Fruit fly (Drosophila melanogaster): Measurements from ENCODE around the gene tmod.

The tmod gene

dm6 chr3R:30601440-30602256 lies 69.2 kb downstream of the tmod start, which contains the start of the genes CG2246 and CG31021:
CG2246 (minus strand) TSS chr3R:30601489.
CG31021 (plus strand) TSS chr3R:30602206.
- peak; percentile 37 for TF ChIP-seq CG17801 (GFP tag; optimal IDR thresholded peaks at IDR 0.05; ENCODE audit: partially characterized antibody)

- no peak for TF ChIP-seq CG17801 (GFP tag; optimal IDR thresholded peaks at IDR 0.05; ENCODE audit: partially characterized antibody)
Observed at dm6 chr3R:30603881-30604280, 71.5 kb downstream of the tmod start, which contains the start of gene PH4alphaNE3. PH4alphaNE3 (plus strand) TSS chr3R:30604181.

dm6 chr3R:30605889-30606288 lies 73.5 kb downstream of the tmod start, which contains the start of gene CG31016:
CG31016 (plus strand) TSS chr3R:30606189.
- no peak for TF ChIP-seq CG17801 (GFP tag; optimal IDR thresholded peaks at IDR 0.05; ENCODE audit: partially characterized antibody)

dm6 chr3R:30616098-30616857 lies 83.9 kb downstream of the tmod start:
- no peak for TF ChIP-seq CG17801 (GFP tag; optimal IDR thresholded peaks at IDR 0.05; ENCODE audit: partially characterized antibody)

- no peak for TF ChIP-seq CG17801 (GFP tag; optimal IDR thresholded peaks at IDR 0.05; ENCODE audit: partially characterized antibody)
Observed at dm6 chr3R:30617457-30617856, 85.0 kb downstream of the tmod start.

dm6 chr3R:30621806-30622205 lies 89.4 kb downstream of the tmod start, which contains the start of gene CG44954:
CG44954 (minus strand) TSS chr3R:30621906.
- TF ChIP-seq CG17801 (GFP tag; optimal IDR thresholded peaks at IDR 0.05; ENCODE audit: partially characterized antibody), result no peak

Data from ovary, adult (tissue).